Fruit fly (Drosophila melanogaster): ENCODE results near the gene CG42371.

CG42371 gene

dm6 chr2L:2198613-2199432 is 18.2 kb downstream of the CG42371 start (continued):
- TF ChIP-seq sqz (GFP tag; optimal IDR thresholded peaks at IDR 0.05): peak; percentile 78
- peak; percentile 90 for TF ChIP-seq CG4820 (GFP tag; optimal IDR thresholded peaks at IDR 0.05)
- peak; percentile 44 for TF ChIP-seq HmgD (GFP tag; optimal IDR thresholded peaks at IDR 0.05)
- peak; percentile 76 for TF ChIP-seq CG6813 (GFP tag; optimal IDR thresholded peaks at IDR 0.05)
- peak; percentile 81 for TF ChIP-seq NC2β (GFP tag; optimal IDR thresholded peaks at IDR 0.05)
- peak; percentile 65 for TF ChIP-seq trem (tag; optimal IDR thresholded peaks at IDR 0.05)
- peak; percentile 83 for TF ChIP-seq kay (GFP tag; optimal IDR thresholded peaks at IDR 0.05)
- peak; percentile 96 for TF ChIP-seq corto (GFP tag; optimal IDR thresholded peaks at IDR 0.05)
- no peak for TF ChIP-seq CG11695 (GFP tag; IDR thresholded peaks at IDR 0.05)
- TF ChIP-seq NfI (GFP tag; optimal IDR thresholded peaks at IDR 0.05): peak; percentile 78
- TF ChIP-seq E2f1 (GFP tag; IDR thresholded peaks at IDR 0.05): no peak
- TF ChIP-seq trh (GFP tag; optimal IDR thresholded peaks at IDR 0.05): peak; percentile 67
- TF ChIP-seq Ets97D (GFP tag; optimal IDR thresholded peaks at IDR 0.05): peak; percentile 70
- peak; percentile 32 for TF ChIP-seq CG33557 (GFP tag; optimal IDR thresholded peaks at IDR 0.05)
- TF ChIP-seq Bdp1 (GFP tag; optimal IDR thresholded peaks at IDR 0.05): peak; percentile 71
- peak; percentile 75 for TF ChIP-seq CG1233 (GFP tag; optimal IDR thresholded peaks at IDR 0.05)
- TF ChIP-seq CG18599 (GFP tag; optimal IDR thresholded peaks at IDR 0.05): peak; percentile 93
- peak; percentile 88 for TF ChIP-seq CG8944 (GFP tag; optimal IDR thresholded peaks at IDR 0.05)
- no peak for TF ChIP-seq Bgb (GFP tag; IDR thresholded peaks at IDR 0.05; ENCODE audit: partially characterized antibody)
- peak; percentile 85 for TF ChIP-seq CG7786 (GFP tag; optimal IDR thresholded peaks at IDR 0.05)
- TF ChIP-seq scrt (GFP tag; optimal IDR thresholded peaks at IDR 0.05): peak; percentile 75
- no peak for TF ChIP-seq CG4730 (GFP tag; IDR thresholded peaks at IDR 0.05)
- TF ChIP-seq lab (GFP tag; optimal IDR thresholded peaks at IDR 0.05): peak; percentile 87
- no peak for TF ChIP-seq sc (optimal IDR thresholded peaks at IDR 0.05)
- peak; percentile 83 for TF ChIP-seq sc (GFP tag; optimal IDR thresholded peaks at IDR 0.05)
- TF ChIP-seq CG15269 (tag; optimal IDR thresholded peaks at IDR 0.05): peak; percentile 82
- peak; percentile 78 for TF ChIP-seq Bteb2 (GFP tag; optimal IDR thresholded peaks at IDR 0.05)
- TF ChIP-seq CG6765 (GFP tag; optimal IDR thresholded peaks at IDR 0.05): peak; percentile 53
- peak; percentile 72 for TF ChIP-seq pb (GFP tag; optimal IDR thresholded peaks at IDR 0.05)
- TF ChIP-seq psq (GFP tag; optimal IDR thresholded peaks at IDR 0.05): peak; percentile 66
- TF ChIP-seq otp (GFP tag; IDR thresholded peaks at IDR 0.05): no peak
- peak; percentile 89 for TF ChIP-seq Hr3 (GFP tag; optimal IDR thresholded peaks at IDR 0.05)
- TF ChIP-seq gem (tag; optimal IDR thresholded peaks at IDR 0.05): peak; percentile 94
- TF ChIP-seq Awh (GFP tag; IDR thresholded peaks at IDR 0.05): no peak
- peak; percentile 55 for TF ChIP-seq Hmx (GFP tag; optimal IDR thresholded peaks at IDR 0.05)
- TF ChIP-seq shn (GFP tag; optimal IDR thresholded peaks at IDR 0.05): peak; percentile 82
- peak; percentile 89 for TF ChIP-seq Deaf1 (tag; optimal IDR thresholded peaks at IDR 0.05)
- peak; percentile 61 for TF ChIP-seq CG9817 (tag; optimal IDR thresholded peaks at IDR 0.05)
- peak; percentile 36 for TF ChIP-seq exex (tag; optimal IDR thresholded peaks at IDR 0.05)
- TF ChIP-seq CG9876 (GFP tag; optimal IDR thresholded peaks at IDR 0.05): peak; percentile 78
- TF ChIP-seq Rfx (GFP tag; IDR thresholded peaks at IDR 0.05): no peak
- peak; percentile 77 for TF ChIP-seq CG17802 (tag; optimal IDR thresholded peaks at IDR 0.05)
- TF ChIP-seq CG18262 (tag; optimal IDR thresholded peaks at IDR 0.05): peak; percentile 89
- no peak for TF ChIP-seq sim (GFP tag; IDR thresholded peaks at IDR 0.05)
- TF ChIP-seq CG6683 (GFP tag; optimal IDR thresholded peaks at IDR 0.05): peak; percentile 70

Measured in whole organism, embryonic.